Worm (Caenorhabditis elegans) whole organism, L4 larva: ENCODE data around the gene Y48A6B.7.

ENCODE experiments used
- D1046.2 ChIP-seq: fragments of 200-800 bp; sonication (Bioruptor generic); IDR thresholded peaks from 2 replicates; pipeline ENCODE4 v1.3.6; 2022; ENCODE audit warnings: missing genetic modification characterization, missing compliant biosample characterization
- F10B5.3 ChIP-seq: sonication (generic microtip); optimal IDR thresholded peaks from 2 replicates; lab custom pipeline; 2016; ENCODE audit warnings: mild to moderate bottlenecking, missing genetic modification characterization, missing compliant biosample characterization
- F26F4.8 ChIP-seq: fragments of 200-800 bp; sonication (Bioruptor generic); conservative IDR thresholded peaks from 2 replicates; pipeline ENCODE4 v1.3.6; 2022; ENCODE audit warnings: missing genetic modification characterization, missing compliant biosample characterization
- F37D6.2 ChIP-seq: sonication (generic microtip); optimal IDR thresholded peaks from 2 replicates; lab custom pipeline; 2016; ENCODE audit warnings: mild to moderate bottlenecking, missing genetic modification characterization, missing compliant biosample characterization
- R02D3.7 ChIP-seq: fragments of 150-350 bp; sonication (generic microtip); optimal IDR thresholded peaks from 3 replicates; lab custom pipeline; 2014; ENCODE audit warnings: missing biosample characterization, missing genetic modification characterization
- Y105C5A.15 ChIP-seq: fragments of 200-800 bp; sonication (Bioruptor generic); IDR thresholded peaks from 2 replicates; pipeline ENCODE4 v1.3.6; 2022; ENCODE audit warnings: missing genetic modification characterization, missing compliant biosample characterization
- ZK337.2 ChIP-seq: fragments of 200-800 bp; sonication (Bioruptor generic); IDR thresholded peaks from 2 replicates; pipeline ENCODE4 v1.3.6; 2022; ENCODE audit warnings: missing genetic modification reagents, missing genetic modification characterization, missing compliant biosample characterization
- ama-1 ChIP-seq: fragments of 150-350 bp; optimal IDR thresholded peaks from 2 replicates; lab custom pipeline; 2014; ENCODE audit warnings: inconsistent platforms, mixed read lengths
- ceh-20 ChIP-seq: fragments of 200-800 bp; sonication (Bioruptor generic); IDR thresholded peaks from 2 replicates; pipeline ENCODE4 v1.3.6; 2022; ENCODE audit warnings: missing genetic modification reagents, missing genetic modification characterization, missing compliant biosample characterization
- ceh-28 ChIP-seq: fragments of 150-350 bp; optimal IDR thresholded peaks from 2 replicates; lab custom pipeline; 2014; ENCODE audit warnings: missing biosample characterization, missing genetic modification reagents, missing genetic modification characterization
- ceh-82 ChIP-seq: sonication (generic microtip); optimal IDR thresholded peaks from 2 replicates; lab custom pipeline; 2017; ENCODE audit warnings: missing biosample characterization, missing genetic modification characterization
- ces-1 ChIP-seq: fragments of 150-350 bp; sonication (generic microtip); optimal IDR thresholded peaks from 4 replicates; lab custom pipeline; 2014; ENCODE audit warnings: missing biosample characterization, missing genetic modification reagents, missing genetic modification characterization
- cey-2 ChIP-seq: sonication (generic microtip); optimal IDR thresholded peaks from 3 replicates; lab custom pipeline; 2017; ENCODE audit warnings: missing genetic modification characterization, mild to moderate bottlenecking, missing compliant biosample characterization, antibody characterized with exemption, borderline replicate concordance; ENCODE audit not compliant: insufficient read depth
- daf-12 ChIP-seq: fragments of 150-350 bp; optimal IDR thresholded peaks from 2 replicates; lab custom pipeline; 2014; ENCODE audit warnings: missing biosample characterization, missing genetic modification reagents, missing genetic modification characterization
- daf-16 ChIP-seq, 3 experiments: sonication (generic microtip); optimal IDR thresholded peaks; 2 replicates each; lab custom pipeline; 2016 to 2017; ENCODE audit warnings: missing genetic modification characterization in 3 of 3, missing genetic modification reagents in 3 of 3, mild to moderate bottlenecking in 2 of 3, missing compliant biosample characterization in 2 of 3, missing biosample characterization in 1 of 3, moderate library complexity in 1 of 3
- dmd-8 ChIP-seq: fragments of 200-800 bp; sonication (Bioruptor generic); IDR thresholded peaks from 2 replicates; pipeline ENCODE4 v1.3.6; 2022; ENCODE audit warnings: missing genetic modification characterization, missing compliant biosample characterization
- dmd-9 ChIP-seq: fragments of 200-800 bp; sonication (Bioruptor generic); IDR thresholded peaks from 2 replicates; pipeline ENCODE4 v1.3.6; 2022; ENCODE audit warnings: missing genetic modification reagents, missing genetic modification characterization, missing compliant biosample characterization
- dpl-1 ChIP-seq: fragments of 150-350 bp; optimal IDR thresholded peaks from 2 replicates; lab custom pipeline; 2014; ENCODE audit warnings: missing biosample characterization, missing genetic modification reagents, missing genetic modification characterization
- duxl-1 ChIP-seq: sonication (generic microtip); optimal IDR thresholded peaks from 2 replicates; lab custom pipeline; 2016; ENCODE audit warnings: mild to moderate bottlenecking, missing genetic modification characterization, moderate library complexity, missing compliant biosample characterization; ENCODE audit not compliant: poor library complexity
- dve-1 ChIP-seq: sonication (generic microtip); optimal IDR thresholded peaks from 2 replicates; lab custom pipeline; 2017; ENCODE audit warnings: antibody characterized with exemption, mild to moderate bottlenecking, missing genetic modification characterization, missing compliant biosample characterization; ENCODE audit not compliant: insufficient read depth
- egl-27 ChIP-seq: sonication (generic microtip); optimal IDR thresholded peaks from 3 replicates; lab custom pipeline; 2017; ENCODE audit warnings: missing biosample characterization, missing genetic modification reagents, missing genetic modification characterization
- egl-43 ChIP-seq: fragments of 200-800 bp; sonication (Bioruptor generic); IDR thresholded peaks from 2 replicates; pipeline ENCODE4 v1.3.6; 2022; ENCODE audit warnings: missing genetic modification reagents, missing genetic modification characterization, missing compliant biosample characterization
- fkh-10 ChIP-seq: fragments of 150-350 bp; optimal IDR thresholded peaks from 2 replicates; lab custom pipeline; 2014; ENCODE audit warnings: missing biosample characterization, missing genetic modification reagents, missing genetic modification characterization
- hif-1 ChIP-seq, 2 experiments: sonication (generic microtip); optimal IDR thresholded peaks; 2 replicates each; lab custom pipeline; 2016 to 2017; ENCODE audit warnings: missing compliant biosample characterization in 2 of 2, missing genetic modification characterization in 2 of 2, missing genetic modification reagents in 2 of 2, missing genotype in 2 of 2, mild to moderate bottlenecking in 1 of 2
- hmg-1.1 ChIP-seq: fragments of 200-800 bp; sonication (Bioruptor generic); IDR thresholded peaks from 2 replicates; pipeline ENCODE4 v1.3.6; 2022; ENCODE audit warnings: missing genetic modification reagents, missing genetic modification characterization, missing compliant biosample characterization
- lin-1 ChIP-seq: fragments of 200-800 bp; sonication (Bioruptor generic); IDR thresholded peaks from 2 replicates; pipeline ENCODE4 v1.3.6; 2022; ENCODE audit warnings: missing genetic modification reagents, missing genetic modification characterization, missing compliant biosample characterization
- madf-5 ChIP-seq, 2 experiments: fragments of 200-800 bp; sonication (Bioruptor generic); IDR thresholded peaks; 2 replicates each; pipeline ENCODE4 v1.3.6; 2022; ENCODE audit warnings: missing compliant biosample characterization in 2 of 2, missing genetic modification characterization in 2 of 2
- madf-9 ChIP-seq: fragments of 200-800 bp; sonication (Bioruptor generic); conservative IDR thresholded peaks from 2 replicates; pipeline ENCODE4 v1.3.6; 2022; ENCODE audit warnings: missing genetic modification reagents, missing genetic modification characterization, missing compliant biosample characterization
- mep-1 ChIP-seq: fragments of 150-350 bp; sonication (generic microtip); optimal IDR thresholded peaks from 3 replicates; lab custom pipeline; 2014; ENCODE audit warnings: missing biosample characterization, missing genetic modification characterization
- mxl-2 ChIP-seq: fragments of 200-800 bp; sonication (Bioruptor generic); conservative IDR thresholded peaks from 2 replicates; pipeline ENCODE4 v1.3.6; 2022; ENCODE audit warnings: missing genetic modification reagents, missing genetic modification characterization, missing compliant biosample characterization
- mxl-3 ChIP-seq: fragments of 200-800 bp; sonication (Bioruptor generic); optimal IDR thresholded peaks from 2 replicates; lab custom pipeline; 2018; ENCODE audit warnings: mild to moderate bottlenecking, missing genetic modification characterization, missing compliant biosample characterization
- nhr-102 ChIP-seq: sonication (generic microtip); optimal IDR thresholded peaks from 2 replicates; lab custom pipeline; 2016; ENCODE audit warnings: mild to moderate bottlenecking, missing genetic modification characterization, moderate library complexity, missing compliant biosample characterization
- nhr-48 ChIP-seq: sonication (generic microtip); optimal IDR thresholded peaks from 2 replicates; lab custom pipeline; 2016; ENCODE audit warnings: mild to moderate bottlenecking, missing genetic modification characterization, missing compliant biosample characterization
- nhr-6 ChIP-seq: fragments of 150-350 bp; optimal IDR thresholded peaks from 2 replicates; lab custom pipeline; 2014; ENCODE audit warnings: missing biosample characterization, missing genetic modification characterization
- nhr-76 ChIP-seq: fragments of 150-350 bp; optimal IDR thresholded peaks from 2 replicates; lab custom pipeline; 2014; ENCODE audit warnings: missing biosample characterization, missing genetic modification characterization
- php-3 ChIP-seq: fragments of 200-800 bp; sonication (Bioruptor generic); IDR thresholded peaks from 2 replicates; pipeline ENCODE4 v1.3.6; 2022; ENCODE audit warnings: missing genetic modification reagents, missing genetic modification characterization, missing compliant biosample characterization
- pqm-1 ChIP-seq: sonication (generic microtip); optimal IDR thresholded peaks from 2 replicates; lab custom pipeline; 2017; ENCODE audit warnings: missing biosample characterization, missing genetic modification characterization
- set-16 ChIP-seq: fragments of 200-800 bp; sonication (Bioruptor generic); IDR thresholded peaks from 2 replicates; pipeline ENCODE4 v1.3.6; 2022; ENCODE audit warnings: missing genetic modification reagents, missing genetic modification characterization, missing compliant biosample characterization
- skn-1 ChIP-seq: fragments of 150-350 bp; optimal IDR thresholded peaks from 2 replicates; lab custom pipeline; 2014; ENCODE audit warnings: missing biosample characterization, missing genetic modification characterization
- spr-1 ChIP-seq: sonication (generic microtip); optimal IDR thresholded peaks from 2 replicates; lab custom pipeline; 2016; ENCODE audit warnings: mild to moderate bottlenecking, missing genetic modification characterization, missing compliant biosample characterization
- unc-130 ChIP-seq: sonication (generic microtip); optimal IDR thresholded peaks from 2 replicates; lab custom pipeline; 2016; ENCODE audit warnings: missing genetic modification reagents, missing genetic modification characterization, missing compliant biosample characterization
- zag-1 ChIP-seq: fragments of 150-350 bp; optimal IDR thresholded peaks from 2 replicates; lab custom pipeline; 2014; ENCODE audit warnings: missing biosample characterization, missing genetic modification characterization
- zfp-2 ChIP-seq: sonication (generic microtip); optimal IDR thresholded peaks from 2 replicates; lab custom pipeline; 2016; ENCODE audit warnings: mild to moderate bottlenecking, missing genetic modification characterization, missing compliant biosample characterization
- zip-11 ChIP-seq: fragments of 200-800 bp; sonication (Bioruptor generic); IDR thresholded peaks from 2 replicates; pipeline ENCODE4 v1.3.6; 2022; ENCODE audit warnings: missing genetic modification characterization, missing compliant biosample characterization
- ztf-7 ChIP-seq: fragments of 150-350 bp; optimal IDR thresholded peaks from 2 replicates; lab custom pipeline; 2014; ENCODE audit warnings: missing biosample characterization, missing genetic modification characterization

The Y48A6B.7 gene

ce11 chrIII:11070210-11070609, 43.8 kb upstream of the Y48A6B.7 start:
- TF ChIP-seq cey-2 (tag; lab: Kevin White, UChicago) (no peak), ceh-28 (tag; lab: Kevin White, UChicago) (peak; percentile 93)

- TF ChIP-seq dpl-1 (GFP tag; lab: Kevin White, UChicago), result no peak
- TF ChIP-seq daf-12, result no peak
- no peak for TF ChIP-seq ZK337.2 (GFP tag; lab: Robert Waterston, UW)
- TF ChIP-seq daf-16 (GFP tag; optimal IDR thresholded peaks at IDR 0.05; lab: Kevin White, UChicago), result no peak
- TF ChIP-seq daf-16 (tag; optimal IDR thresholded peaks at IDR 0.05; lab: Kevin White, UChicago), result no peak
- TF ChIP-seq ceh-28 (tag; lab: Kevin White, UChicago), result peak; percentile 92
- TF ChIP-seq duxl-1 (tag; lab: Kevin White, UChicago), result no peak
Measured at ce11 chrIII:11069265-11069664, 42.9 kb upstream of the Y48A6B.7 start.

ce11 chrIII:11068553-11068952, 42.2 kb upstream of the Y48A6B.7 start, which contains the start of gene W09D6.1:
TSS of gene W09D6.1 (plus strand) at chrIII:11068853.
- TF ChIP-seq dpl-1 (GFP tag; lab: Kevin White, UChicago) (no peak), php-3 (GFP tag; lab: Robert Waterston, UW) (no peak), madf-9 (GFP tag; lab: Robert Waterston, UW) (no peak), set-16 (no peak), ces-1 (GFP tag; lab: Kevin White, UChicago) (no peak), nhr-6 (tag; lab: Kevin White, UChicago) (no peak), lin-1 (GFP tag; lab: Robert Waterston, UW) (no peak), dmd-9 (GFP tag; lab: Robert Waterston, UW) (no peak), D1046.2 (GFP tag; lab: Robert Waterston, UW) (no peak), nhr-76 (tag; lab: Kevin White, UChicago) (no peak), nhr-48 (tag; lab: Kevin White, UChicago) (no peak), egl-27 (no peak), R02D3.7 (tag; lab: Kevin White, UChicago) (no peak), dve-1 (tag; lab: Kevin White, UChicago) (no peak), hif-1 (tag; optimal IDR thresholded peaks at IDR 0.05; lab: Kevin White, UChicago) (no peak), egl-43 (GFP tag; lab: Robert Waterston, UW) (no peak), madf-5 (GFP tag; IDR thresholded peaks at IDR 0.05; lab: Robert Waterston, UW) (no peak), hmg-1.1 (GFP tag; lab: Robert Waterston, UW) (no peak), zip-11 (GFP tag; lab: Robert Waterston, UW) (no peak)

ce11 chrIII:11066691-11067090, 40.3 kb upstream of the Y48A6B.7 start:
- peak; percentile 89 for TF ChIP-seq dmd-8 (GFP tag; lab: Robert Waterston, UW)
- peak; percentile 74 for TF ChIP-seq fkh-10
- peak; percentile 82 for TF ChIP-seq php-3 (GFP tag; lab: Robert Waterston, UW)
- TF ChIP-seq nhr-102 (tag; lab: Kevin White, UChicago), result peak; percentile 71
- TF ChIP-seq ztf-7 (tag; lab: Kevin White, UChicago), result peak; percentile 57
- peak; percentile 86 for TF ChIP-seq F37D6.2 (tag; lab: Kevin White, UChicago)
- TF ChIP-seq F10B5.3 (tag; lab: Kevin White, UChicago), result peak; percentile 40
- TF ChIP-seq nhr-6 (tag; lab: Kevin White, UChicago), result peak; percentile 37
- peak; percentile 88; the same call in 1 of the 2 replicates for TF ChIP-seq Y105C5A.15 (GFP tag; lab: Robert Waterston, UW)
- peak; percentile 62 for TF ChIP-seq spr-1
- TF ChIP-seq mxl-3 (GFP tag; lab: Kevin White, UChicago), result peak; percentile 34
- no peak for TF ChIP-seq ceh-82
- peak; percentile 56 for TF ChIP-seq ama-1 (lab: Kevin White, UChicago)
- TF ChIP-seq egl-27, result no peak
- 0 out of 2 replicates have a peak, but pooled peaks have one; percentile 14 for TF ChIP-seq mxl-2 (GFP tag; lab: Robert Waterston, UW)
- TF ChIP-seq nhr-76 (tag; lab: Kevin White, UChicago), result no peak
- no peak for TF ChIP-seq skn-1 (tag; lab: Kevin White, UChicago)
- TF ChIP-seq pqm-1 (tag; lab: Kevin White, UChicago), result no peak
- peak; percentile 86 for TF ChIP-seq mep-1 (tag; lab: Kevin White, UChicago)
- no peak for TF ChIP-seq zag-1 (tag; lab: Kevin White, UChicago)
- TF ChIP-seq unc-130, result peak; percentile 50
- TF ChIP-seq zfp-2 (tag; lab: Kevin White, UChicago), result no peak
- no peak for TF ChIP-seq ceh-28 (tag; lab: Kevin White, UChicago)
- TF ChIP-seq F26F4.8 (GFP tag; lab: Robert Waterston, UW), result peak; percentile 64
- peak; percentile 93 for TF ChIP-seq ceh-20 (GFP tag; lab: Robert Waterston, UW)
